Worm (Caenorhabditis elegans): Measurements from ENCODE around the gene pepm-1.

DNA sequence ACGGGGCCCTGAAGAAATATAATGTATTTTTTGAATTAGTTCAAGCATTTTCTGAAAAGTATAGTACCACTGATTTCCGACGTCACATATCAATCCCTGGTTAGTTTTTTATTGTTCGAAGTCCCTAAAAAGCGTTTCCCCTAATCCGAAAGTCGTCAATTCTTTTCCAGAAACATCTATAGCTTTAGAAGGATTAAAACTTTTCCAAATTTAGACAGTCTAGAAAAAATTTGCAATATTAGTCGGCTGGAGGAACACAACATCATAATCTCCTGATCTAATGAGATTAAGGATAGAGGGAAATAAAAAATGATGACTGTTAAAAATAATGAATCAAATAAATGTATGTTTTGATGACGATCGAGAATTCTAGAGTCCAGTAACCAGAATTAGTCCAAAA lies 49.1 kb downstream of the pepm-1 start:
- TF ChIP-seq unc-42 (tag; optimal IDR thresholded peaks at IDR 0.05) (no peak), ama-1 (optimal IDR thresholded peaks at IDR 0.05) (no peak), pha-4 (tag; optimal IDR thresholded peaks at IDR 0.05) (no peak), fkh-10 (GFP tag; optimal IDR thresholded peaks at IDR 0.05) (no peak), ceh-34 (tag; optimal IDR thresholded peaks at IDR 0.05) (no peak)

Data from whole organism, late embryonic.